Fruit fly (Drosophila melanogaster) whole organism, prepupa: ENCODE results near the gene CG32444.

Source experiments
- CG10631 ChIP-seq: fragments of 200-800 bp; sonication (Bioruptor generic); optimal IDR thresholded peaks from 2 replicates; lab custom pipeline; 2016; ENCODE audit warnings: missing biosample characterization, missing genetic modification characterization
- CG10669 ChIP-seq: fragments of 200-800 bp; sonication (Bioruptor generic); optimal IDR thresholded peaks from 3 replicates; lab custom pipeline; 2018; ENCODE audit warnings: missing biosample characterization, mild to moderate bottlenecking, missing genetic modification characterization, moderate library complexity
- CG11762 ChIP-seq: fragments of 200-800 bp; sonication (Bioruptor generic); optimal IDR thresholded peaks from 3 replicates; lab custom pipeline; 2016; ENCODE audit warnings: missing biosample characterization, missing genetic modification characterization; ENCODE audit not compliant: insufficient read depth
- CG15336 ChIP-seq: fragments of 200-800 bp; sonication (Bioruptor generic); IDR thresholded peaks from 2 replicates; pipeline ENCODE4 v1.3.6; 2022; ENCODE audit warnings: missing biosample characterization, missing genetic modification characterization
- CG1621 ChIP-seq: fragments of 200-800 bp; sonication (Bioruptor generic); optimal IDR thresholded peaks from 3 replicates; lab custom pipeline; 2018; ENCODE audit warnings: missing biosample characterization, mild to moderate bottlenecking, missing genetic modification characterization
- CG16779 ChIP-seq: fragments of 200-800 bp; sonication (Bioruptor generic); optimal IDR thresholded peaks from 3 replicates; lab custom pipeline; 2017; ENCODE audit warnings: missing biosample characterization, mild to moderate bottlenecking, missing genetic modification characterization
- CG31627 ChIP-seq: fragments of 200-800 bp; sonication (Bioruptor generic); optimal IDR thresholded peaks from 3 replicates; lab custom pipeline; 2016; ENCODE audit warnings: missing biosample characterization, missing genetic modification characterization
- CG3919 ChIP-seq: fragments of 200-800 bp; sonication (Bioruptor generic); optimal IDR thresholded peaks from 3 replicates; lab custom pipeline; 2016; ENCODE audit warnings: missing biosample characterization, missing genetic modification characterization
- CG6163 ChIP-seq: fragments of 200-800 bp; sonication (Bioruptor generic); IDR thresholded peaks from 3 replicates; pipeline ENCODE4 v1.3.6; 2022; ENCODE audit warnings: missing biosample characterization, missing genetic modification characterization
- CG6276 ChIP-seq: fragments of 200-800 bp; sonication (Bioruptor generic); optimal IDR thresholded peaks from 2 replicates; lab custom pipeline; 2017; ENCODE audit warnings: missing biosample characterization, mild to moderate bottlenecking, missing genetic modification characterization
- CG6808 ChIP-seq: fragments of 200-800 bp; sonication (Bioruptor generic); optimal IDR thresholded peaks from 3 replicates; lab custom pipeline; 2017; ENCODE audit warnings: missing biosample characterization, missing genetic modification characterization, mild to moderate bottlenecking, moderate library complexity, missing genetic modification reagents
- CG8119 ChIP-seq: fragments of 200-800 bp; sonication (Bioruptor generic); IDR thresholded peaks from 3 replicates; pipeline ENCODE4 v1.3.6; 2022; ENCODE audit warnings: missing biosample characterization, missing genetic modification characterization
- CG8319 ChIP-seq: fragments of 200-800 bp; sonication (Bioruptor generic); optimal IDR thresholded peaks from 3 replicates; lab custom pipeline; 2016; ENCODE audit warnings: missing biosample characterization, missing genetic modification characterization
- CG8632 ChIP-seq: fragments of 200-800 bp; sonication (Bioruptor generic); optimal IDR thresholded peaks from 3 replicates; lab custom pipeline; 2016; ENCODE audit warnings: missing biosample characterization, missing genetic modification characterization
- CG9139 ChIP-seq: fragments of 200-800 bp; sonication (Bioruptor generic); optimal IDR thresholded peaks from 3 replicates; lab custom pipeline; 2017; ENCODE audit warnings: missing biosample characterization, mild to moderate bottlenecking, missing genetic modification characterization
- Eip78C ChIP-seq: fragments of 200-800 bp; sonication (Bioruptor generic); peaks from one replicate; lab custom pipeline; 2016; ENCODE audit warnings: missing biosample characterization, missing genetic modification characterization
- Eip93F ChIP-seq: fragments of 200-800 bp; sonication (Bioruptor generic); optimal IDR thresholded peaks from 2 replicates; lab custom pipeline; 2016; ENCODE audit warnings: missing biosample characterization, mild to moderate bottlenecking, missing genetic modification characterization
- Ets21C ChIP-seq: fragments of 200-800 bp; sonication (Bioruptor generic); optimal IDR thresholded peaks from 3 replicates; lab custom pipeline; 2016; ENCODE audit warnings: missing biosample characterization, missing genetic modification characterization
- Hr39 ChIP-seq: fragments of 200-800 bp; sonication (Bioruptor generic); optimal IDR thresholded peaks from 2 replicates; lab custom pipeline; 2016; ENCODE audit warnings: missing biosample characterization, missing genetic modification characterization
- Lpt ChIP-seq: fragments of 200-800 bp; sonication (Bioruptor generic); optimal IDR thresholded peaks from 3 replicates; lab custom pipeline; 2016; ENCODE audit warnings: missing biosample characterization, missing genetic modification characterization
- Met ChIP-seq: fragments of 200-800 bp; sonication (Bioruptor generic); optimal IDR thresholded peaks from 3 replicates; lab custom pipeline; 2016; ENCODE audit warnings: missing biosample characterization, missing genetic modification characterization
- Sox102F ChIP-seq: fragments of 200-800 bp; sonication (Bioruptor generic); optimal IDR thresholded peaks from 2 replicates; lab custom pipeline; 2016; ENCODE audit warnings: missing biosample characterization, mild to moderate bottlenecking, missing genetic modification characterization
- Sox15 ChIP-seq: fragments of 200-800 bp; sonication (Bioruptor generic); optimal IDR thresholded peaks from 3 replicates; lab custom pipeline; 2016; ENCODE audit warnings: missing biosample characterization, missing genetic modification characterization
- achi ChIP-seq: fragments of 200-800 bp; sonication (Bioruptor generic); optimal IDR thresholded peaks from 3 replicates; lab custom pipeline; 2016; ENCODE audit warnings: missing biosample characterization, missing genetic modification characterization
- acj6 ChIP-seq: fragments of 200-800 bp; sonication (Bioruptor generic); optimal IDR thresholded peaks from 3 replicates; lab custom pipeline; 2016; ENCODE audit warnings: missing biosample characterization, missing genetic modification characterization
- cyc ChIP-seq: fragments of 200-800 bp; sonication (Bioruptor generic); optimal IDR thresholded peaks from 3 replicates; lab custom pipeline; 2016; ENCODE audit warnings: missing biosample characterization, missing genetic modification characterization
- dac ChIP-seq: fragments of 200-800 bp; sonication (Bioruptor generic); optimal IDR thresholded peaks from 2 replicates; lab custom pipeline; 2017; ENCODE audit warnings: missing biosample characterization, mild to moderate bottlenecking, missing genetic modification characterization
- eg ChIP-seq: fragments of 200-800 bp; sonication (Bioruptor generic); IDR thresholded peaks from 3 replicates; pipeline ENCODE4 v1.3.6; 2022; ENCODE audit warnings: missing biosample characterization, missing genetic modification characterization
- esn ChIP-seq: fragments of 200-800 bp; sonication (Bioruptor generic); optimal IDR thresholded peaks from 2 replicates; lab custom pipeline; 2016; ENCODE audit warnings: missing biosample characterization, mild to moderate bottlenecking, missing genetic modification characterization, moderate library complexity
- fd85E ChIP-seq: fragments of 200-800 bp; sonication (Bioruptor generic); optimal IDR thresholded peaks from 3 replicates; lab custom pipeline; 2016; ENCODE audit warnings: missing biosample characterization, missing genetic modification characterization
- fkh ChIP-seq: fragments of 200-800 bp; sonication (Bioruptor generic); optimal IDR thresholded peaks from 3 replicates; lab custom pipeline; 2017; ENCODE audit warnings: missing biosample characterization, mild to moderate bottlenecking, missing genetic modification characterization, moderate library complexity
- lz ChIP-seq: fragments of 200-800 bp; sonication (Bioruptor generic); optimal IDR thresholded peaks from 3 replicates; lab custom pipeline; 2016; ENCODE audit warnings: missing biosample characterization, missing genetic modification characterization
- salr ChIP-seq, 2 experiments: fragments of 200-800 bp; sonication (Bioruptor generic); optimal IDR thresholded peaks; 3 replicates each; lab custom pipeline; 2016 to 2018; ENCODE audit warnings: missing biosample characterization in 2 of 2, missing genetic modification characterization in 2 of 2, mild to moderate bottlenecking in 1 of 2
- spab ChIP-seq: fragments of 200-800 bp; sonication (Bioruptor generic); optimal IDR thresholded peaks from 2 replicates; lab custom pipeline; 2017; ENCODE audit warnings: missing biosample characterization, mild to moderate bottlenecking, missing genetic modification characterization, missing genetic modification reagents
- ss ChIP-seq, 2 experiments: fragments of 200-800 bp; sonication (Bioruptor generic); optimal IDR thresholded peaks; 2 replicates in 1 of 2; 3 replicates in 1 of 2; lab custom pipeline; 2017 to 2018; ENCODE audit warnings: mild to moderate bottlenecking in 2 of 2, missing biosample characterization in 2 of 2, missing genetic modification characterization in 2 of 2, moderate library complexity in 1 of 2
- svp ChIP-seq: fragments of 200-800 bp; sonication (Bioruptor generic); peaks from one replicate; lab custom pipeline; 2016; ENCODE audit warnings: missing biosample characterization, missing genetic modification characterization
- topi ChIP-seq: fragments of 200-800 bp; sonication (Bioruptor generic); optimal IDR thresholded peaks from 3 replicates; lab custom pipeline; 2016; ENCODE audit warnings: missing biosample characterization, missing genetic modification characterization

Gene CG32444

dm6 chr3L:21617354-21617753 lies 19.4 kb upstream of the CG32444 start, which contains the start of the genes S1P and CG11307:
S1P (minus strand) TSS chr3L:21617376.
CG11307 (plus strand) TSS chr3L:21617623.
- no peak for TF ChIP-seq CG8119 (GFP tag; lab: Robert Waterston, UW)
- TF ChIP-seq fkh (GFP tag; lab: Kevin White, UChicago) = peak; percentile 91

dm6 chr3L:21625547-21625946 lies 11.2 kb upstream of the CG32444 start, which contains the start of the genes CG7166 and Alg11:
CG7166 (minus strand) TSS chr3L:21625647.
Alg11 (plus strand) TSS chr3L:21625806.
- TF ChIP-seq CG10669 (GFP tag; lab: Kevin White, UChicago) (no peak), fd85E (GFP tag; lab: Kevin White, UChicago) (no peak), Eip78C (GFP tag; lab: Kevin White, UChicago) (peak; percentile 35), Lpt (GFP tag; lab: Kevin White, UChicago) (no peak), Sox102F (GFP tag; lab: Kevin White, UChicago) (no peak), Sox15 (GFP tag; lab: Kevin White, UChicago) (no peak), CG6276 (GFP tag; lab: Kevin White, UChicago) (no peak)
- TF ChIP-seq, all 60 proteins: peak for 1

dm6 chr3L:21626036-21626614 lies 10.6 kb upstream of the CG32444 start:
- TF ChIP-seq CG6808 (no peak), Eip78C (GFP tag; lab: Kevin White, UChicago) (peak; percentile 55), spab (GFP tag; lab: Kevin White, UChicago) (no peak), CG11762 (GFP tag; lab: Kevin White, UChicago) (no peak), Met (GFP tag; lab: Kevin White, UChicago) (no peak), esn (GFP tag; lab: Kevin White, UChicago) (peak; percentile 38)

- TF ChIP-seq CG10631 (no peak), Hr39 (GFP tag; lab: Kevin White, UChicago) (no peak), Ets21C (GFP tag; lab: Kevin White, UChicago) (peak; percentile 5), eg (GFP tag; lab: Robert Waterston, UW) (peak; percentile 15; the same call in 1 of the 3 replicates), Eip78C (GFP tag; lab: Kevin White, UChicago) (no peak), CG31627 (GFP tag; lab: Kevin White, UChicago) (peak; percentile 43), esn (GFP tag; lab: Kevin White, UChicago) (no peak), CG8119 (GFP tag; lab: Robert Waterston, UW) (no peak), CG3919 (GFP tag; lab: Kevin White, UChicago) (no peak), CG8632 (no peak)
Measured at dm6 chr3L:21634152-21634689, 2.5 kb upstream of the CG32444 start, which contains the start of gene MED1. MED1 (minus strand) TSS chr3L:21634446.

- TF ChIP-seq svp (GFP tag; lab: Kevin White, UChicago) (peak; percentile 66), CG9139 (GFP tag; lab: Kevin White, UChicago) (no peak)
Measured at dm6 chr3L:21635208-21635607, 1.5 kb upstream of the CG32444 start, which contains the start of gene ORMDL. ORMDL (plus strand) TSS chr3L:21635305.

- TF ChIP-seq svp (GFP tag; lab: Kevin White, UChicago) (no peak), dac (GFP tag; lab: Kevin White, UChicago) (no peak), CG16779 (tag; lab: Kevin White, UChicago) (no peak), Eip93F (GFP tag; lab: Kevin White, UChicago) (no peak), acj6 (GFP tag; lab: Kevin White, UChicago) (no peak)
Measured at dm6 chr3L:21639059-21639458, 2.3 kb downstream of the CG32444 start, which contains the start of gene CG32445. CG32445 (plus strand) TSS chr3L:21639359.

dm6 chr3L:21640815-21641214 lies 4.1 kb downstream of the CG32444 start, which contains the start of gene Atox1:
Atox1 (plus strand) TSS chr3L:21640995.
- TF ChIP-seq CG1621 (tag; lab: Kevin White, UChicago) (peak; percentile 42), CG15336 (GFP tag; lab: Robert Waterston, UW) (peak; percentile 25; the same call in 1 of the 2 replicates), CG6808 (peak; percentile 100), ss (GFP tag; optimal IDR thresholded peaks at IDR 0.05; lab: Kevin White, UChicago) (peak in 1 of 2 experiments; percentile 38), cyc (GFP tag; lab: Kevin White, UChicago) (no peak), esn (GFP tag; lab: Kevin White, UChicago) (peak; percentile 48), CG8119 (GFP tag; lab: Robert Waterston, UW) (peak; percentile 38; the same call in 2 of the 3 replicates), eg (GFP tag; lab: Robert Waterston, UW) (peak; percentile 36; the same call in 1 of the 3 replicates), fkh (GFP tag; lab: Kevin White, UChicago) (peak; percentile 14), salr (GFP tag; optimal IDR thresholded peaks at IDR 0.05; lab: Kevin White, UChicago) (no peak), Eip78C (GFP tag; lab: Kevin White, UChicago) (peak; percentile 81), CG6163 (GFP tag; lab: Robert Waterston, UW) (peak; percentile 60), topi (GFP tag; lab: Kevin White, UChicago) (no peak), CG8319 (GFP tag; lab: Kevin White, UChicago) (no peak), lz (GFP tag; lab: Kevin White, UChicago) (no peak), achi (no peak)
